Worm (Caenorhabditis elegans): ENCODE data around the gene Y43F8B.18.
A peak's percentile ranks its signal among the peaks of the same experiment; 100 is the strongest.

Y43F8B.18 gene

DNA sequence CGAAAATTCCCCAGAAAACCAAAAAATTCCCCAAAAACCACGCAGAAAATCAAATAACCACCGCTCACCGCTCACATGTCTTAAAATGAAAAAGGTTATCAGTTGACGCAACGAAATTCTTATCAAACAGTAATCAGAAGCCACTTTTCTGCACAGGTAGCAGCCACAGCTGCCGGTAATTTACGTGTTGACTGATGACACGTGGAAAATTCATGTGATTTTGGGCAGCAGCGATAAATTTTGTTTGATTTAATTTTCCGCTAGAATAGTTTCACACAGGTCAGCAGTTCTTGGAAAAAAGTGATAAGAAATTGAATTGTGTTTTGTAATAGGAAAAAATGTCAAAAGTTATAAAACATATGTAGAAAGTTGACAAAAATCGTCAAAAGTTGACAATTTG, 41.8 kb downstream of the Y43F8B.18 start (continued):
- TF ChIP-seq tlf-1 (GFP tag; optimal IDR thresholded peaks at IDR 0.05), result peak; percentile 36
- no peak for TF ChIP-seq ceh-91 (GFP tag; IDR thresholded peaks at IDR 0.05)
- TF ChIP-seq let-607 (tag; optimal IDR thresholded peaks at IDR 0.05), result peak; percentile 74 to 81
- 0 out of 2 replicates have a peak, but pooled peaks have one; percentile 42 for TF ChIP-seq egl-44 (GFP tag; IDR thresholded peaks at IDR 0.05)
- peak; percentile 80 for TF ChIP-seq ets-4 (GFP tag; optimal IDR thresholded peaks at IDR 0.05)
- peak; percentile 56 for TF ChIP-seq madf-10 (tag; optimal IDR thresholded peaks at IDR 0.05)
- no peak for TF ChIP-seq madf-8 (GFP tag; conservative IDR thresholded peaks at IDR 0.05)
- TF ChIP-seq dpl-1 (GFP tag; optimal IDR thresholded peaks at IDR 0.05), result no peak
- TF ChIP-seq lsy-27 (tag; optimal IDR thresholded peaks at IDR 0.05; ENCODE audit: borderline replicate concordance, insufficient read depth), result no peak
- TF ChIP-seq lsl-1 (GFP tag; optimal IDR thresholded peaks at IDR 0.05), result no peak
- peak; percentile 94 for TF ChIP-seq nhr-80 (tag; optimal IDR thresholded peaks at IDR 0.05)
- no peak for TF ChIP-seq aptf-2 (GFP tag; conservative IDR thresholded peaks at IDR 0.05)
- 0 out of 2 replicates have a peak, but pooled peaks have one; percentile 7 for TF ChIP-seq egrh-3 (GFP tag; IDR thresholded peaks at IDR 0.05)
- peak; percentile 86 for TF ChIP-seq atf-7 (tag; optimal IDR thresholded peaks at IDR 0.05)
- TF ChIP-seq lin-40 (tag; optimal IDR thresholded peaks at IDR 0.05), result peak; percentile 70
- peak; percentile 56 for TF ChIP-seq chd-7 (tag; optimal IDR thresholded peaks at IDR 0.05)
- no peak for TF ChIP-seq F55B11.4 (tag; optimal IDR thresholded peaks at IDR 0.05; ENCODE audit: borderline replicate concordance, insufficient read depth)
- no peak for TF ChIP-seq ceh-58 (GFP tag; IDR thresholded peaks at IDR 0.05)
- peak; percentile 54 for TF ChIP-seq tbp1 (GFP tag; optimal IDR thresholded peaks at IDR 0.05)
- TF ChIP-seq egl-18 (GFP tag; IDR thresholded peaks at IDR 0.05), result no peak
- TF ChIP-seq akir-1 (GFP tag; optimal IDR thresholded peaks at IDR 0.05), result no peak
- peak; percentile 42; the same call in 1 of the 2 replicates for TF ChIP-seq let-526 (GFP tag; IDR thresholded peaks at IDR 0.05)
- TF ChIP-seq nhr-90 (tag; optimal IDR thresholded peaks at IDR 0.05), result peak; percentile 11
- TF ChIP-seq B0336.3 (GFP tag; IDR thresholded peaks at IDR 0.05), result peak; percentile 41; the same call in 1 of the 2 replicates

DNA sequence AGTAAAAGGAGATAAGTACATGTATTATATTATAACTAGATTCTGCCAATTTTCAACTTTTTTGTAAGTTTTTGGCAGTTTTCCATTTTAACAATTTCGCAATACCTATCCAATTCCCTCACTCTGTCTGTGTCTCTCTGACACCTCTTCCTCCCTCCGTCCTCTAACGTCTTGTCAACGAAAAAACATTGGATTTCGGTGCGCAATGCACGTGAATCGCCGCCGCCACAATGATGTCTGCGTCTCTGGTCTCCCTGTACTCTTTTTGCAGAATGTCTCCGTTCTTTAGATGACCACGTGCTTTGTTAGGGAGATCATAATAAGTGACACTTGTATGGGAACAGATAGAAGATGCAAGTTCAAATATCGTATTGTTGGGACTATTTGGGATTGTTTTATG, 43.4 kb downstream of the Y43F8B.18 start:
- no peak for TF ChIP-seq madf-8 (GFP tag; conservative IDR thresholded peaks at IDR 0.05)
- no peak for TF ChIP-seq mxl-1 (tag; optimal IDR thresholded peaks at IDR 0.05)
- TF ChIP-seq atf-7 (tag; optimal IDR thresholded peaks at IDR 0.05), result peak; percentile 92
- no peak for TF ChIP-seq ceh-40 (GFP tag; IDR thresholded peaks at IDR 0.05)
- no peak for TF ChIP-seq F49E8.2 (tag; optimal IDR thresholded peaks at IDR 0.05; ENCODE audit: insufficient read depth)
- TF ChIP-seq snpc-1.3 (tag; optimal IDR thresholded peaks at IDR 0.05; ENCODE audit: insufficient read depth), result no peak
- TF ChIP-seq F55B11.4 (tag; optimal IDR thresholded peaks at IDR 0.05; ENCODE audit: borderline replicate concordance, insufficient read depth), result no peak
- TF ChIP-seq pha-4 (tag; optimal IDR thresholded peaks at IDR 0.05), result peak; percentile 57
- no peak for TF ChIP-seq ztf-28 (GFP tag; IDR thresholded peaks at IDR 0.05)
- TF ChIP-seq attf-6 (GFP tag; IDR thresholded peaks at IDR 0.05), result no peak
- TF ChIP-seq hmg-1.2 (GFP tag; IDR thresholded peaks at IDR 0.05), result peak; percentile 99
- no peak for TF ChIP-seq sptf-2 (GFP tag; optimal IDR thresholded peaks at IDR 0.05)
- no peak for TF ChIP-seq C17E4.6 (GFP tag; IDR thresholded peaks at IDR 0.05)
- no peak for TF ChIP-seq nhr-179 (tag; optimal IDR thresholded peaks at IDR 0.05)
- TF ChIP-seq lin-54 (GFP tag; optimal IDR thresholded peaks at IDR 0.05), result peak; percentile 55
- TF ChIP-seq hlh-26 (GFP tag; conservative IDR thresholded peaks at IDR 0.05), result no peak
- no peak for TF ChIP-seq F57C9.4 (tag; optimal IDR thresholded peaks at IDR 0.05)
- TF ChIP-seq F37B4.10 (GFP tag; IDR thresholded peaks at IDR 0.05), result no peak
- TF ChIP-seq nhr-120 (GFP tag; IDR thresholded peaks at IDR 0.05), result no peak
- TF ChIP-seq madf-6 (GFP tag; IDR thresholded peaks at IDR 0.05), result no peak
- TF ChIP-seq ceh-91 (GFP tag; IDR thresholded peaks at IDR 0.05), result no peak
- peak; percentile 23; the same call in 1 of the 2 replicates for TF ChIP-seq lin-26 (GFP tag; IDR thresholded peaks at IDR 0.05)
- TF ChIP-seq B0261.1 (tag; optimal IDR thresholded peaks at IDR 0.05), result no peak
- peak; percentile 95 for TF ChIP-seq unc-62 (GFP tag; optimal IDR thresholded peaks at IDR 0.05)
- no peak for TF ChIP-seq Y53F4B.3 (GFP tag; IDR thresholded peaks at IDR 0.05)
- no peak for TF ChIP-seq Y56A3A.18 (GFP tag; IDR thresholded peaks at IDR 0.05)
- TF ChIP-seq nhr-90 (tag; optimal IDR thresholded peaks at IDR 0.05), result peak; percentile 47
- peak; percentile 90 for TF ChIP-seq attf-5 (GFP tag; optimal IDR thresholded peaks at IDR 0.05)

All from whole organism, young adult.